Worm (Caenorhabditis elegans): ENCODE data around the gene spp-4.

- TF ChIP-seq him-1 (tag; optimal IDR thresholded peaks at IDR 0.05) (no peak), dao-5 (tag; optimal IDR thresholded peaks at IDR 0.05) (no peak), W03F9.2 (tag; optimal IDR thresholded peaks at IDR 0.05) (no peak)
Measured at ce11 chrX:7311870-7312269, 6.7 kb downstream of the spp-4 start.

Measured in whole organism, L4/young adult.